Worm (Caenorhabditis elegans): ENCODE results near the gene C49H3.12.

DNA sequence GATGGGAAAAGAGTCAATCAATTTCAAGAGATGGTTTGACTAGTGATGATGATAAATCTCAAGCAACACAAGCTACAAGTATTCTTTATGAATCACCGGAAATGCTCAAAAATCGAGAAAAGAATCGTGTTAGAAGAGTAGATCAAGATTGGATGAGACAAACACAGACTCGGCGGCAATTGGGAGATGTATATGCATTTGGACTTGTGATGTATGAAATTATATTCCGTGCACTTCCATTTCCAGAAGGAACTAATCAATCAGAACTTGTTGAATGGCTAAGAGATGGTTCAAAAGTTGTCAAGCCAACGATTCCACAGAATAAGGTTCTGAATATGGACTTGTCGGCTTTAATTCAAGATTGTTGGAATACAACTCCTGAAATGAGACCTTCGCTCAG is 4.8 kb upstream of the C49H3.12 start:
- TF ChIP-seq ZK546.5 (tag; optimal IDR thresholded peaks at IDR 0.05) = no peak
- TF ChIP-seq R02D3.7 (tag; optimal IDR thresholded peaks at IDR 0.05) = no peak
- no peak for TF ChIP-seq jun-1 (tag; optimal IDR thresholded peaks at IDR 0.05)

Data from whole organism, L3 larva.